Fruit fly (Drosophila melanogaster) whole organism, adult: ENCODE results near the gene meru.

Experiments used
- CG11617 ChIP-seq: fragments of 200-800 bp; sonication (Bioruptor generic); optimal IDR thresholded peaks from 2 replicates; lab custom pipeline; 2017; ENCODE audit warnings: mild to moderate bottlenecking, missing biosample characterization, missing genetic modification reagents, missing genetic modification characterization
- CG33017 ChIP-seq: fragments of 200-800 bp; sonication (Bioruptor generic); optimal IDR thresholded peaks from 2 replicates; lab custom pipeline; 2018; ENCODE audit warnings: missing biosample characterization, mild to moderate bottlenecking, missing genetic modification characterization, moderate library complexity
- CG5204 ChIP-seq: fragments of 200-800 bp; sonication (Bioruptor generic); optimal IDR thresholded peaks from 2 replicates; lab custom pipeline; 2016; ENCODE audit warnings: missing biosample characterization, missing genetic modification characterization
- CG7045 ChIP-seq: fragments of 200-800 bp; sonication (Bioruptor generic); optimal IDR thresholded peaks from 2 replicates; lab custom pipeline; 2017; ENCODE audit warnings: missing biosample characterization, mild to moderate bottlenecking, missing genetic modification characterization
- CG7101 ChIP-seq: fragments of 200-800 bp; sonication (Bioruptor generic); optimal IDR thresholded peaks from 2 replicates; lab custom pipeline; 2018; ENCODE audit warnings: missing biosample characterization, mild to moderate bottlenecking, missing genetic modification characterization, moderate library complexity
- bab1 ChIP-seq: fragments of 200-800 bp; sonication (Bioruptor generic); optimal IDR thresholded peaks from 3 replicates; lab custom pipeline; 2019; ENCODE audit warnings: missing biosample characterization, mild to moderate bottlenecking, missing genetic modification characterization, moderate library complexity
- cic ChIP-seq: fragments of 200-800 bp; sonication (Bioruptor generic); optimal IDR thresholded peaks from 2 replicates; lab custom pipeline; 2017; ENCODE audit warnings: missing biosample characterization, mild to moderate bottlenecking, missing genetic modification characterization, moderate library complexity
- cnc ChIP-seq, 2 experiments: fragments of >200 bp; optimal IDR thresholded peaks; 2 replicates each; lab custom pipeline; 2017
- kay ChIP-seq: fragments of 200-800 bp; sonication (Bioruptor generic); peaks from one replicate; lab custom pipeline; 2016; ENCODE audit warnings: missing biosample characterization, missing genetic modification characterization, borderline replicate concordance
- pad ChIP-seq: fragments of 200-800 bp; sonication (Bioruptor generic); optimal IDR thresholded peaks from 3 replicates; lab custom pipeline; 2017; ENCODE audit warnings: missing biosample characterization, missing genetic modification characterization, mild to moderate bottlenecking, moderate library complexity, missing genetic modification reagents
- tj ChIP-seq: fragments of 200-800 bp; sonication (Bioruptor generic); optimal IDR thresholded peaks from 3 replicates; lab custom pipeline; 2017; ENCODE audit warnings: missing biosample characterization, mild to moderate bottlenecking, missing genetic modification characterization, moderate library complexity

DNA sequence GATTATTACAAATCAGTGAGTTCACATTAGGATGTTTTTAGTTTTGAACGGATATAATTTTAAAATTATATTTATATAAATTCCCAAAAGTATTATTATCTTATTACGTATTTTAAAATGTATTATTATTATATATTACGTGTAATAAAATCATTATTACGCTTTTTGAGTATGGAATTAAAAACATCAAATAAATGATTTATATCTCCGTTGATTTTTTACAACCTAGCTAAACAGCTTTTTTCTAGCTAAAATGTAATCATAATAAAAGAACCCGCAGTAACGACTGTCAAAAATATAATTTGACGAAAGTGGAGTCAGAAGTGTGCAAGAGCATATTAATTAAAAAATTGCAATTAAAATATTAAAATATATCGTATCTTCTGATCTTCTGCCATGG lies 35.8 kb downstream of the meru start, which contains the start of gene CG6244:
- TF ChIP-seq tj (GFP tag; lab: Kevin White, UChicago), result no peak
- TF ChIP-seq CG5204, result no peak
- TF ChIP-seq CG33017 (tag; lab: Kevin White, UChicago), result no peak
- no peak for TF ChIP-seq CG7101
- no peak for TF ChIP-seq pad (GFP tag; lab: Kevin White, UChicago)
- no peak for TF ChIP-seq cnc (optimal IDR thresholded peaks at IDR 0.05; lab: Kevin White, UChicago)
- TF ChIP-seq cic, result no peak
- TF ChIP-seq CG11617 (GFP tag; lab: Kevin White, UChicago), result no peak
- TF ChIP-seq bab1 (GFP tag; lab: Kevin White, UChicago), result no peak
- TF ChIP-seq CG7045, result no peak
- TF ChIP-seq kay (GFP tag; lab: Kevin White, UChicago), result no peak
